Fruit fly (Drosophila melanogaster): ENCODE measurements around the gene MRP.

DNA sequence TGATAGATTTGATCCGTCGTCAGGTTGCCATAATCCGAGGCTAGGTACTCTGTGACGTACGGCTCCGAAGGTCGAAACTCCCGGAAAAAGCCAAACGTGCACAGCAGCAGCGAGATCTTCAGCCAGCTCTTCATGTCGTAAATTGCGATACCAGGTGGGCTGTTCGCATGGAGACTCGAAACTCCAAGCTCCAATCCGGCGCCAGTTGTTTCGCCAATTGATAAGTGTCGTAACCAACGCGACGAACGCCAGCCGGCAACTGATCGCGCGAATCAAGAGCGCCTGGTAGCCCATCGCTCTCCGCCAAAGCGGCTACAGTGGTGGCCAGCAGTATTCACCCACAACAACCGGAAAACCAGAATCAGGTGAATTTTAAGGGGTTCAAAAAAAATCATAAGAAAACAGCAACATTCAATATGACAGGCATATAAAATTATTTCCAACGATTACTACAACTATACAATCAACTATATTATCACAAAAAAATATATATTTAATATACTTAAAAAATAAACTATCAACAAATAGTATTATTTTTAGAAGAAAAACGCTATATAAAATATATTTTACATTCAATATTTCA is 18.4 kb upstream of the MRP start, which contains the start of gene CG17036:
- TF ChIP-seq CG8478 (optimal IDR thresholded peaks at IDR 0.05): no peak
- no peak for TF ChIP-seq psq (optimal IDR thresholded peaks at IDR 0.05)
- no peak for TF ChIP-seq pan (optimal IDR thresholded peaks at IDR 0.05)

Measured in whole organism.